Worm (Caenorhabditis elegans) whole organism, early embryonic: ENCODE results near the gene eif-1.

Experiments
- B0310.2 ChIP-seq: sonication (generic microtip); optimal IDR thresholded peaks from 2 replicates; lab custom pipeline; 2016; ENCODE audit warnings: mild to moderate bottlenecking, missing genetic modification characterization, missing compliant biosample characterization
- F13C5.2 ChIP-seq: sonication (generic microtip); optimal IDR thresholded peaks from 2 replicates; lab custom pipeline; 2017; ENCODE audit warnings: mild to moderate bottlenecking, missing genetic modification characterization, inconsistent platforms, missing compliant biosample characterization
- aly-1 ChIP-seq: sonication (generic microtip); optimal IDR thresholded peaks from 2 replicates; lab custom pipeline; 2016; ENCODE audit warnings: missing genetic modification characterization, missing compliant biosample characterization
- ama-1 ChIP-seq: fragments of 150-350 bp; optimal IDR thresholded peaks from 2 replicates; lab custom pipeline; 2014
- ceh-13 ChIP-seq: fragments of 200-800 bp; sonication (Bioruptor generic); optimal IDR thresholded peaks from 2 replicates; lab custom pipeline; 2018; ENCODE audit warnings: mild to moderate bottlenecking, missing genetic modification characterization, missing compliant biosample characterization
- ceh-36 ChIP-seq: sonication (generic microtip); optimal IDR thresholded peaks from 2 replicates; lab custom pipeline; 2016; ENCODE audit warnings: missing genetic modification characterization, inconsistent platforms, missing compliant biosample characterization
- ets-7 ChIP-seq: sonication (generic microtip); optimal IDR thresholded peaks from 2 replicates; lab custom pipeline; 2016; ENCODE audit warnings: missing genotype, missing genetic modification characterization, missing compliant biosample characterization
- flt-1 ChIP-seq: fragments of 200-800 bp; sonication (Bioruptor generic); IDR thresholded peaks from 2 replicates; pipeline ENCODE4 v1.3.6; 2022; ENCODE audit warnings: missing genetic modification characterization, missing compliant biosample characterization
- hmbx-1 ChIP-seq: sonication (generic microtip); optimal IDR thresholded peaks from 2 replicates; lab custom pipeline; 2016; ENCODE audit warnings: mild to moderate bottlenecking, missing genetic modification characterization, missing compliant biosample characterization
- hmg-4 ChIP-seq: fragments of 200-800 bp; sonication (Bioruptor generic); optimal IDR thresholded peaks from 2 replicates; lab custom pipeline; 2018; ENCODE audit warnings: mild to moderate bottlenecking, missing genetic modification characterization, missing compliant biosample characterization
- hnd-1 ChIP-seq: sonication (generic microtip); optimal IDR thresholded peaks from 2 replicates; lab custom pipeline; 2016; ENCODE audit warnings: missing genetic modification characterization, missing compliant biosample characterization
- pes-1 ChIP-seq: fragments of 200-800 bp; sonication (Bioruptor generic); IDR thresholded peaks from 2 replicates; pipeline ENCODE4 v1.3.6; 2022; ENCODE audit warnings: missing genetic modification reagents, missing genetic modification characterization, missing compliant biosample characterization
- scrt-1 ChIP-seq: fragments of 200-800 bp; sonication (Bioruptor generic); IDR thresholded peaks from 2 replicates; pipeline ENCODE4 v1.3.6; 2022; ENCODE audit warnings: missing genetic modification characterization, missing compliant biosample characterization
- sea-1 ChIP-seq: fragments of 200-800 bp; sonication (Bioruptor generic); conservative IDR thresholded peaks from 2 replicates; pipeline ENCODE4 v1.3.6; 2022; ENCODE audit warnings: missing genetic modification characterization, missing compliant biosample characterization
- tbx-11 ChIP-seq: fragments of 200-800 bp; sonication (Bioruptor generic); IDR thresholded peaks from 2 replicates; pipeline ENCODE4 v1.3.6; 2022; ENCODE audit warnings: missing genetic modification characterization, missing compliant biosample characterization
- tbx-37 ChIP-seq: fragments of 200-800 bp; sonication (Bioruptor generic); conservative IDR thresholded peaks from 2 replicates; pipeline ENCODE4 v1.3.6; 2022; ENCODE audit warnings: missing genetic modification reagents, missing genetic modification characterization, missing compliant biosample characterization
- tra-4 ChIP-seq: sonication (generic microtip); optimal IDR thresholded peaks from 2 replicates; lab custom pipeline; 2017; ENCODE audit warnings: missing genetic modification characterization, missing compliant biosample characterization

eif-1 gene

ce11 chrII:4959719-4960118 is 33.7 kb downstream of the eif-1 start, which contains the start of gene ulp-2:
Gene ulp-2, minus strand, starts transcription at chrII:4959876.
- TF ChIP-seq ceh-36 (tag; lab: Kevin White, UChicago) (no peak), B0310.2 (tag; lab: Kevin White, UChicago) (no peak), F13C5.2 (tag; lab: Kevin White, UChicago) (no peak), ceh-13 (GFP tag; lab: Kevin White, UChicago) (no peak), scrt-1 (GFP tag; lab: Robert Waterston, UW) (no peak), tbx-11 (GFP tag; lab: Robert Waterston, UW) (no peak), aly-1 (tag; lab: Kevin White, UChicago) (no peak), tbx-37 (GFP tag; lab: Robert Waterston, UW) (no peak), hmg-4 (no peak), hnd-1 (no peak), flt-1 (GFP tag; lab: Robert Waterston, UW) (no peak), ama-1 (lab: Kevin White, UChicago) (no peak), tra-4 (tag; lab: Kevin White, UChicago) (no peak), ets-7 (tag; lab: Kevin White, UChicago) (no peak), pes-1 (no peak), sea-1 (GFP tag; lab: Robert Waterston, UW) (no peak), hmbx-1 (tag; lab: Kevin White, UChicago) (no peak)

- TF ChIP-seq F13C5.2 (tag; lab: Kevin White, UChicago) = peak; percentile 16
- TF ChIP-seq tbx-37 (GFP tag; lab: Robert Waterston, UW) = peak; percentile 54; the same call in 1 of the 2 replicates
- peak; percentile 3 for TF ChIP-seq ets-7 (tag; lab: Kevin White, UChicago)
- TF ChIP-seq B0310.2 (tag; lab: Kevin White, UChicago) = no peak
- no peak for TF ChIP-seq ceh-36 (tag; lab: Kevin White, UChicago)
- TF ChIP-seq sea-1 (GFP tag; lab: Robert Waterston, UW) = 0 out of 2 replicates have a peak, but pooled peaks have one; percentile 23
Observed at ce11 chrII:4955353-4955752, 38.0 kb downstream of the eif-1 start, which contains the start of gene pbs-3. Gene pbs-3, minus strand, starts transcription at chrII:4955427.

ce11 chrII:4954099-4954959 is 39.1 kb downstream of the eif-1 start:
- TF ChIP-seq B0310.2 (tag; lab: Kevin White, UChicago) = no peak
- TF ChIP-seq pes-1 = no peak
- no peak for TF ChIP-seq ceh-36 (tag; lab: Kevin White, UChicago)
- no peak for TF ChIP-seq tbx-37 (GFP tag; lab: Robert Waterston, UW)
- TF ChIP-seq sea-1 (GFP tag; lab: Robert Waterston, UW) = no peak
- TF ChIP-seq hmbx-1 (tag; lab: Kevin White, UChicago) = no peak
- TF ChIP-seq hnd-1 = no peak
- TF ChIP-seq ama-1 (lab: Kevin White, UChicago) = no peak
- no peak for TF ChIP-seq ceh-13 (GFP tag; lab: Kevin White, UChicago)
- TF ChIP-seq tra-4 (tag; lab: Kevin White, UChicago) = no peak
- no peak for TF ChIP-seq flt-1 (GFP tag; lab: Robert Waterston, UW)
- TF ChIP-seq scrt-1 (GFP tag; lab: Robert Waterston, UW) = no peak
- no peak for TF ChIP-seq aly-1 (tag; lab: Kevin White, UChicago)
- no peak for TF ChIP-seq tbx-11 (GFP tag; lab: Robert Waterston, UW)
- no peak for TF ChIP-seq ets-7 (tag; lab: Kevin White, UChicago)
- no peak for TF ChIP-seq hmg-4
- TF ChIP-seq F13C5.2 (tag; lab: Kevin White, UChicago) = no peak

- TF ChIP-seq tbx-11 (GFP tag; lab: Robert Waterston, UW) (no peak), hmg-4 (no peak), pes-1 (no peak), flt-1 (GFP tag; lab: Robert Waterston, UW) (no peak), ceh-36 (tag; lab: Kevin White, UChicago) (no peak), ama-1 (lab: Kevin White, UChicago) (no peak), aly-1 (tag; lab: Kevin White, UChicago) (no peak), B0310.2 (tag; lab: Kevin White, UChicago) (no peak), tbx-37 (GFP tag; lab: Robert Waterston, UW) (no peak), sea-1 (GFP tag; lab: Robert Waterston, UW) (no peak), ceh-13 (GFP tag; lab: Kevin White, UChicago) (no peak), hnd-1 (no peak), tra-4 (tag; lab: Kevin White, UChicago) (no peak), hmbx-1 (tag; lab: Kevin White, UChicago) (no peak)
Observed at ce11 chrII:4953289-4953688, 40.1 kb downstream of the eif-1 start, which contains the start of gene ndx-3. Gene ndx-3, plus strand, starts transcription at chrII:4953589.

ce11 chrII:4949380-4949950 is 43.9 kb downstream of the eif-1 start, which contains the start of the genes try-1 and zyg-12:
Gene try-1, minus strand, starts transcription at chrII:4949527.
Gene zyg-12, plus strand, starts transcription at chrII:4949900.
- TF ChIP-seq hmg-4 (no peak), sea-1 (GFP tag; lab: Robert Waterston, UW) (no peak), B0310.2 (tag; lab: Kevin White, UChicago) (no peak), tbx-11 (GFP tag; lab: Robert Waterston, UW) (no peak), flt-1 (GFP tag; lab: Robert Waterston, UW) (no peak), hmbx-1 (tag; lab: Kevin White, UChicago) (no peak), F13C5.2 (tag; lab: Kevin White, UChicago) (no peak), ama-1 (lab: Kevin White, UChicago) (no peak), pes-1 (no peak), ceh-13 (GFP tag; lab: Kevin White, UChicago) (no peak), tbx-37 (GFP tag; lab: Robert Waterston, UW) (no peak), scrt-1 (GFP tag; lab: Robert Waterston, UW) (no peak), aly-1 (tag; lab: Kevin White, UChicago) (no peak), hnd-1 (no peak)

- TF ChIP-seq ceh-36 (tag; lab: Kevin White, UChicago) = no peak
- TF ChIP-seq pes-1 = no peak
- TF ChIP-seq ama-1 (lab: Kevin White, UChicago) = no peak
- no peak for TF ChIP-seq hmbx-1 (tag; lab: Kevin White, UChicago)
Observed at ce11 chrII:4948118-4948517, 45.3 kb downstream of the eif-1 start.
